Worm (Caenorhabditis elegans): ENCODE measurements around the gene mbk-1.

DNA sequence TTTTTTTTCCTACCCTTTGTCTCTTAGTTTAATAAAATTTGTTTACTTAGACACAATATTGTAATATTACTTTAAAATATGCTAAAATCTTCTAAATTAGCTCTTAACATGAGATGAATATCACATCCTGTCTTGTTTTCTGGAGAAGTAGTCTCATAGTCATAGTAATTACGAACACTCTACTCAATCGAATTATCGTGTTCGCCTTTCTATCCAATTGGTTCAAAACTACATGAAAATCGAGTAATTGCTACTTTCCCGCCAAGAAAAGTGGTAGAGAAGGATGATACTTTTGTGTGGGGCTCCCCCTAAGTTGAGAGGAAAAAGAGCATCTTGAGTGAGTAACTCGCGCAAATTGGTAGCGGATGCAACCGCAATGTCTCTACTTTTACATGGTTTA is 46.2 kb downstream of the mbk-1 start:
- TF ChIP-seq him-1 (tag; optimal IDR thresholded peaks at IDR 0.05) = no peak
- TF ChIP-seq dao-5 (tag; optimal IDR thresholded peaks at IDR 0.05) = no peak
